Fruit fly (Drosophila melanogaster) whole organism, wandering third instar larva: Measurements from ENCODE around the gene CG7218.

Experiments
- HLH106 ChIP-seq: fragments of 200-800 bp; optimal IDR thresholded peaks from 3 replicates; lab custom pipeline; 2019; ENCODE audit warnings: missing biosample characterization, mild to moderate bottlenecking, missing genetic modification characterization, moderate library complexity
- Hnf4 ChIP-seq: fragments of 200-800 bp; sonication (Bioruptor generic); optimal IDR thresholded peaks from 2 replicates; lab custom pipeline; 2016; ENCODE audit warnings: missing biosample characterization, mild to moderate bottlenecking, missing genetic modification characterization
- dsf ChIP-seq: sonication (Bioruptor generic); optimal IDR thresholded peaks from 2 replicates; lab custom pipeline; 2016; ENCODE audit warnings: missing biosample characterization, missing genetic modification characterization, borderline replicate concordance
- h ChIP-seq: fragments of 200-800 bp; sonication (Bioruptor generic); optimal IDR thresholded peaks from 3 replicates; lab custom pipeline; 2016; ENCODE audit warnings: missing biosample characterization, mild to moderate bottlenecking, missing genetic modification characterization
- usp ChIP-seq: fragments of >200 bp; optimal IDR thresholded peaks from 2 replicates; lab custom pipeline; 2017; ENCODE audit warnings: missing biosample characterization, missing genetic modification characterization

- TF ChIP-seq dsf (GFP tag; lab: Kevin White, UChicago), result peak; percentile 50
- TF ChIP-seq Hnf4 (GFP tag; lab: Kevin White, UChicago), result no peak
- peak; percentile 92 for TF ChIP-seq h (GFP tag; lab: Kevin White, UChicago)
- TF ChIP-seq usp (GFP tag; lab: Kevin White, UChicago), result no peak
- peak; percentile 70 for TF ChIP-seq HLH106 (tag; lab: Kevin White, UChicago)
These were observed 21.2 kb upstream of the CG7218 start, which contains the start of the genes Arp5 and CG7208 for dm6 chr3R:18185385-18185784.
